Worm (Caenorhabditis elegans) whole organism, young adult: ENCODE data around the gene C35D10.8.

ENCODE experiments used
- F33H1.4 ChIP-seq: fragments of 200-800 bp; sonication (Bioruptor generic); IDR thresholded peaks from 2 replicates; pipeline ENCODE4 v1.3.6; 2022; ENCODE audit warnings: missing genetic modification reagents, missing genetic modification characterization, missing compliant biosample characterization
- F39B2.1 ChIP-seq: fragments of 200-800 bp; sonication (Bioruptor generic); IDR thresholded peaks from 2 replicates; pipeline ENCODE4 v1.3.6; 2022; ENCODE audit warnings: missing genetic modification reagents, missing genetic modification characterization, missing compliant biosample characterization
- F52B5.7 ChIP-seq: sonication (generic microtip); optimal IDR thresholded peaks from 2 replicates; lab custom pipeline; 2016; ENCODE audit warnings: mild to moderate bottlenecking, missing genetic modification characterization, missing compliant biosample characterization
- F57A8.1 ChIP-seq: fragments of 200-800 bp; sonication (Bioruptor generic); optimal IDR thresholded peaks from 2 replicates; lab custom pipeline; 2018; ENCODE audit warnings: mild to moderate bottlenecking, missing genetic modification characterization, moderate library complexity, missing compliant biosample characterization
- K11D2.4 ChIP-seq: fragments of 200-800 bp; sonication (Bioruptor generic); IDR thresholded peaks from 2 replicates; pipeline ENCODE4 v1.3.6; 2022; ENCODE audit warnings: missing genetic modification reagents, missing genetic modification characterization, missing compliant biosample characterization
- T26A5.8 ChIP-seq: sonication (generic microtip); optimal IDR thresholded peaks from 2 replicates; lab custom pipeline; 2016; ENCODE audit warnings: missing genetic modification characterization, missing compliant biosample characterization
- Y67H2A.10 ChIP-seq: fragments of 200-800 bp; sonication (Bioruptor generic); conservative IDR thresholded peaks from 2 replicates; pipeline ENCODE4 v1.3.6; 2022; ENCODE audit warnings: missing genetic modification reagents, missing genetic modification characterization, missing compliant biosample characterization
- Y79H2A.3 ChIP-seq: fragments of 200-800 bp; sonication (Bioruptor generic); conservative IDR thresholded peaks from 2 replicates; pipeline ENCODE4 v1.3.6; 2022; ENCODE audit warnings: missing genetic modification reagents, missing genetic modification characterization, missing compliant biosample characterization
- akir-1 ChIP-seq: fragments of 200-800 bp; sonication (Bioruptor generic); optimal IDR thresholded peaks from 2 replicates; lab custom pipeline; 2018; ENCODE audit warnings: mild to moderate bottlenecking, missing genetic modification characterization, moderate library complexity, missing compliant biosample characterization
- aptf-3 ChIP-seq: fragments of 200-800 bp; sonication (Bioruptor generic); IDR thresholded peaks from 2 replicates; pipeline ENCODE4 v1.3.6; 2022; ENCODE audit warnings: missing genetic modification characterization, missing compliant biosample characterization
- atf-7 ChIP-seq: sonication (generic microtip); optimal IDR thresholded peaks from 2 replicates; lab custom pipeline; 2017; ENCODE audit warnings: mild to moderate bottlenecking, missing genetic modification characterization, missing compliant biosample characterization
- attf-5 ChIP-seq: fragments of 200-800 bp; sonication (Bioruptor generic); optimal IDR thresholded peaks from 2 replicates; lab custom pipeline; 2018; ENCODE audit warnings: mild to moderate bottlenecking, missing genetic modification characterization, missing compliant biosample characterization
- bed-1 ChIP-seq: fragments of 200-800 bp; sonication (Bioruptor generic); IDR thresholded peaks from 2 replicates; pipeline ENCODE4 v1.3.6; 2022; ENCODE audit warnings: missing genetic modification reagents, missing genetic modification characterization, missing compliant biosample characterization
- bed-2 ChIP-seq: fragments of 200-800 bp; sonication (Bioruptor generic); IDR thresholded peaks from 2 replicates; pipeline ENCODE4 v1.3.6; 2022; ENCODE audit warnings: missing genetic modification reagents, missing genetic modification characterization, missing compliant biosample characterization
- ceh-27 ChIP-seq: fragments of 200-800 bp; sonication (Bioruptor generic); optimal IDR thresholded peaks from 2 replicates; lab custom pipeline; 2018; ENCODE audit warnings: mild to moderate bottlenecking, missing genetic modification characterization, moderate library complexity, missing compliant biosample characterization
- ceh-58 ChIP-seq: fragments of 200-800 bp; sonication (Bioruptor generic); IDR thresholded peaks from 2 replicates; pipeline ENCODE4 v1.3.6; 2022; ENCODE audit warnings: missing genetic modification characterization, missing compliant biosample characterization
- ceh-91 ChIP-seq: fragments of 200-800 bp; sonication (Bioruptor generic); IDR thresholded peaks from 2 replicates; pipeline ENCODE4 v1.3.6; 2022; ENCODE audit warnings: missing genetic modification reagents, missing genetic modification characterization, missing compliant biosample characterization
- dpl-1 ChIP-seq: fragments of 150-350 bp; optimal IDR thresholded peaks from 2 replicates; lab custom pipeline; 2014; ENCODE audit warnings: missing biosample characterization, missing genetic modification reagents, missing genetic modification characterization
- efl-1 ChIP-seq: fragments of 150-350 bp; optimal IDR thresholded peaks from 2 replicates; lab custom pipeline; 2014; ENCODE audit warnings: missing biosample characterization, missing genetic modification reagents, missing genetic modification characterization
- egl-18 ChIP-seq: fragments of 200-800 bp; sonication (Bioruptor generic); IDR thresholded peaks from 2 replicates; pipeline ENCODE4 v1.3.6; 2022; ENCODE audit warnings: missing genetic modification reagents, missing genetic modification characterization, missing compliant biosample characterization
- ekl-4 ChIP-seq: fragments of 200-800 bp; sonication (Bioruptor generic); IDR thresholded peaks from 2 replicates; pipeline ENCODE4 v1.3.6; 2022; ENCODE audit warnings: missing genetic modification reagents, missing genetic modification characterization, missing compliant biosample characterization
- hlh-26 ChIP-seq: fragments of 200-800 bp; sonication (Bioruptor generic); conservative IDR thresholded peaks from 2 replicates; pipeline ENCODE4 v1.3.6; 2022; ENCODE audit warnings: missing genetic modification reagents, missing genetic modification characterization, missing compliant biosample characterization
- hmg-20 ChIP-seq: fragments of 200-800 bp; sonication (Bioruptor generic); IDR thresholded peaks from 2 replicates; pipeline ENCODE4 v1.3.6; 2022; ENCODE audit warnings: missing genetic modification reagents, missing genetic modification characterization, missing compliant biosample characterization
- lir-1 ChIP-seq: fragments of 200-800 bp; sonication (Bioruptor generic); conservative IDR thresholded peaks from 2 replicates; pipeline ENCODE4 v1.3.6; 2022; ENCODE audit warnings: missing genetic modification reagents, missing genetic modification characterization, missing compliant biosample characterization
- lsl-1 ChIP-seq: fragments of 200-800 bp; sonication (Bioruptor generic); optimal IDR thresholded peaks from 2 replicates; lab custom pipeline; 2018; ENCODE audit warnings: mild to moderate bottlenecking, missing genetic modification characterization, moderate library complexity, missing compliant biosample characterization
- madf-6 ChIP-seq: fragments of 200-800 bp; sonication (Bioruptor generic); IDR thresholded peaks from 2 replicates; pipeline ENCODE4 v1.3.6; 2022; ENCODE audit warnings: missing genetic modification reagents, missing genetic modification characterization, missing compliant biosample characterization
- madf-8 ChIP-seq: fragments of 200-800 bp; sonication (Bioruptor generic); conservative IDR thresholded peaks from 2 replicates; pipeline ENCODE4 v1.3.6; 2022; ENCODE audit warnings: missing genetic modification reagents, missing genetic modification characterization, missing compliant biosample characterization
- mel-28 ChIP-seq: sonication (generic microtip); optimal IDR thresholded peaks from 2 replicates; lab custom pipeline; 2016; ENCODE audit warnings: borderline replicate concordance, mild to moderate bottlenecking, missing genetic modification characterization, missing compliant biosample characterization
- mxl-1 ChIP-seq: sonication (generic microtip); optimal IDR thresholded peaks from 2 replicates; lab custom pipeline; 2016; ENCODE audit warnings: missing genetic modification characterization, missing compliant biosample characterization
- nhr-90 ChIP-seq: sonication (generic microtip); optimal IDR thresholded peaks from 2 replicates; lab custom pipeline; 2016; ENCODE audit warnings: missing genotype, mild to moderate bottlenecking, missing genetic modification characterization, missing compliant biosample characterization
- pbrm-1 ChIP-seq: fragments of 200-800 bp; sonication (Bioruptor generic); IDR thresholded peaks from 2 replicates; pipeline ENCODE4 v1.3.6; 2022; ENCODE audit warnings: missing genetic modification reagents, missing genetic modification characterization, missing compliant biosample characterization
- pha-4 ChIP-seq: fragments of 150-350 bp; sonication (generic microtip); optimal IDR thresholded peaks from 2 replicates; lab custom pipeline; 2014; ENCODE audit warnings: missing biosample characterization, missing genetic modification reagents, missing genetic modification characterization
- rec-8 ChIP-seq, 2 experiments: sonication (generic microtip); optimal IDR thresholded peaks; 2 replicates each; lab custom pipeline; 2016; ENCODE audit warnings: mild to moderate bottlenecking in 2 of 2, missing genetic modification characterization in 2 of 2, missing genetic modification reagents in 2 of 2, missing genotype in 2 of 2, missing biosample characterization in 1 of 2, missing compliant biosample characterization in 1 of 2, moderate library complexity in 1 of 2
- repo-1 ChIP-seq: sonication (generic microtip); optimal IDR thresholded peaks from 2 replicates; lab custom pipeline; 2017; ENCODE audit warnings: mild to moderate bottlenecking, missing genetic modification characterization, missing compliant biosample characterization
- sea-2 ChIP-seq: fragments of 200-800 bp; sonication (Bioruptor generic); IDR thresholded peaks from 2 replicates; pipeline ENCODE4 v1.3.6; 2022; ENCODE audit warnings: missing genetic modification characterization, missing compliant biosample characterization
- snpc-3.4 ChIP-seq: sonication (generic microtip); optimal IDR thresholded peaks from 2 replicates; lab custom pipeline; 2017; ENCODE audit warnings: missing genetic modification characterization, mild to moderate bottlenecking, missing compliant biosample characterization, antibody characterized with exemption, moderate library complexity, missing genotype, missing genetic modification reagents
- unc-130 ChIP-seq: sonication (generic microtip); optimal IDR thresholded peaks from 2 replicates; lab custom pipeline; 2016; ENCODE audit warnings: missing genetic modification reagents, missing genetic modification characterization, missing compliant biosample characterization
- xnd-1 ChIP-seq: sonication (generic microtip); optimal IDR thresholded peaks from 2 replicates; lab custom pipeline; 2016; ENCODE audit warnings: missing genotype, missing genetic modification reagents, missing genetic modification characterization, missing compliant biosample characterization
- zfh-2 ChIP-seq: fragments of 200-800 bp; sonication (Bioruptor generic); conservative IDR thresholded peaks from 2 replicates; pipeline ENCODE4 v1.3.6; 2022; ENCODE audit warnings: missing genetic modification reagents, missing genetic modification characterization, missing compliant biosample characterization
- ztf-18 ChIP-seq: sonication (generic microtip); optimal IDR thresholded peaks from 2 replicates; lab custom pipeline; 2016; ENCODE audit warnings: missing genotype, mild to moderate bottlenecking, missing genetic modification characterization, missing compliant biosample characterization
- ztf-26 ChIP-seq: sonication (generic microtip); optimal IDR thresholded peaks from 2 replicates; lab custom pipeline; 2017; ENCODE audit warnings: missing genetic modification characterization, missing compliant biosample characterization
- ztf-28 ChIP-seq: fragments of 200-800 bp; sonication (Bioruptor generic); IDR thresholded peaks from 2 replicates; pipeline ENCODE4 v1.3.6; 2022; ENCODE audit warnings: missing genetic modification reagents, missing genetic modification characterization, missing compliant biosample characterization

The C35D10.8 gene

ce11 chrIII:4890997-4891396, 36.0 kb downstream of the C35D10.8 start, which contains the start of gene F26F4.5 (continued):
- TF ChIP-seq madf-6 (GFP tag; lab: Robert Waterston, UW): peak; percentile 90
- no peak for TF ChIP-seq efl-1
- no peak for TF ChIP-seq aptf-3 (GFP tag; lab: Robert Waterston, UW)
- no peak for TF ChIP-seq hlh-26 (GFP tag; lab: Robert Waterston, UW)
- no peak for TF ChIP-seq Y79H2A.3 (GFP tag; lab: Robert Waterston, UW)
- TF ChIP-seq zfh-2 (GFP tag; lab: Robert Waterston, UW): no peak
- TF ChIP-seq madf-8 (GFP tag; lab: Robert Waterston, UW): peak; percentile 72
- no peak for TF ChIP-seq atf-7
- peak; percentile 66; the same call in 1 of the 2 replicates for TF ChIP-seq ceh-91 (GFP tag; lab: Robert Waterston, UW)
- peak; percentile 21 for TF ChIP-seq ztf-18 (tag; lab: Kevin White, UChicago)
- TF ChIP-seq snpc-3.4: no peak
- TF ChIP-seq K11D2.4 (GFP tag; lab: Robert Waterston, UW): no peak
- TF ChIP-seq mxl-1: no peak
- no peak for TF ChIP-seq ztf-28
- TF ChIP-seq unc-130: no peak
- TF ChIP-seq F33H1.4 (GFP tag; lab: Robert Waterston, UW): peak; percentile 90
- TF ChIP-seq bed-1 (GFP tag; lab: Robert Waterston, UW): no peak
- no peak for TF ChIP-seq attf-5 (GFP tag; lab: Kevin White, UChicago)
- TF ChIP-seq egl-18 (GFP tag; lab: Robert Waterston, UW): no peak
- no peak for TF ChIP-seq nhr-90 (tag; lab: Kevin White, UChicago)
- TF ChIP-seq xnd-1: peak; percentile 84
- no peak for TF ChIP-seq akir-1 (GFP tag; lab: Kevin White, UChicago)
- TF ChIP-seq ceh-58 (GFP tag; lab: Robert Waterston, UW): no peak
- no peak for TF ChIP-seq lir-1 (GFP tag; lab: Robert Waterston, UW)
- no peak for TF ChIP-seq sea-2 (GFP tag; lab: Robert Waterston, UW)
- no peak for TF ChIP-seq ekl-4 (GFP tag; lab: Robert Waterston, UW)
- no peak for TF ChIP-seq rec-8 (tag; optimal IDR thresholded peaks at IDR 0.05; lab: Kevin White, UChicago)
- TF ChIP-seq repo-1: no peak
- peak; percentile 95 for TF ChIP-seq lsl-1 (GFP tag; lab: Kevin White, UChicago)
- no peak for TF ChIP-seq F39B2.1
- no peak for TF ChIP-seq F57A8.1 (GFP tag; lab: Kevin White, UChicago)
- TF ChIP-seq, all 124 proteins: peak for 11

- TF ChIP-seq pbrm-1 (GFP tag; lab: Robert Waterston, UW) (no peak), Y67H2A.10 (no peak), mel-28 (no peak), F52B5.7 (no peak), hmg-20 (GFP tag; lab: Robert Waterston, UW) (no peak), bed-2 (no peak), pha-4 (tag; lab: Kevin White, UChicago) (no peak), ztf-26 (tag; lab: Kevin White, UChicago) (no peak), T26A5.8 (tag; lab: Kevin White, UChicago) (no peak), dpl-1 (GFP tag; lab: Kevin White, UChicago) (no peak), K11D2.4 (GFP tag; lab: Robert Waterston, UW) (no peak), efl-1 (no peak), ceh-27 (GFP tag; lab: Kevin White, UChicago) (no peak), ekl-4 (GFP tag; lab: Robert Waterston, UW) (no peak)
Observed at ce11 chrIII:4893540-4893939, 38.5 kb downstream of the C35D10.8 start, which contains the start of gene F26F4.6. Gene F26F4.6 (minus strand): TSS chrIII:4893640.
